Worm (Caenorhabditis elegans): Measurements from ENCODE around the gene mec-5.

DNA sequence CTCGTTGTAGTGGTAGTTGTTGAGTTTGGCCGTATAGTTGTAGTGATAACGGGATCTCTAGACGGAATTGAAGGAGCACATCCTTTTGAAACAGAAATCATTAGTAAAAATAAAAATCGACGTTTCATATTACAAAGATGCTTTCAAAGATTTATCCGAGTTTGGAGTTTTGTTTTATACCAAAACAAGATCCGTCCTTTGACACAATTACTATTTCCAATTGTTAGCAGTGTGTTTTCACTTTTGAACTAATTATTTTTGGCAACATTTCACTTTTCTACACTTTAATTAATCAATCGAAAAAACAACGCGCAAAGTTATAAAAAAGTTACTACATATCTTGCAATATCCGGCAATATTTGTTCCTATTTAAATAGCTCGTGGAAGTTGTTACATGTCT lies 26.8 kb upstream of the mec-5 start, which contains the start of the genes F31B9.4 and F31B9.2:
- TF ChIP-seq ceh-58 (GFP tag; IDR thresholded peaks at IDR 0.05): no peak
- no peak for TF ChIP-seq tbp1 (GFP tag; optimal IDR thresholded peaks at IDR 0.05)
- TF ChIP-seq madf-8 (GFP tag; conservative IDR thresholded peaks at IDR 0.05): no peak
- no peak for TF ChIP-seq nhr-90 (tag; optimal IDR thresholded peaks at IDR 0.05)
- TF ChIP-seq aptf-2 (GFP tag; conservative IDR thresholded peaks at IDR 0.05): no peak
- no peak for TF ChIP-seq lin-35 (GFP tag; optimal IDR thresholded peaks at IDR 0.05)
